Fruit fly (Drosophila melanogaster): ENCODE results near the gene CG9915.

CG9915 gene

DNA sequence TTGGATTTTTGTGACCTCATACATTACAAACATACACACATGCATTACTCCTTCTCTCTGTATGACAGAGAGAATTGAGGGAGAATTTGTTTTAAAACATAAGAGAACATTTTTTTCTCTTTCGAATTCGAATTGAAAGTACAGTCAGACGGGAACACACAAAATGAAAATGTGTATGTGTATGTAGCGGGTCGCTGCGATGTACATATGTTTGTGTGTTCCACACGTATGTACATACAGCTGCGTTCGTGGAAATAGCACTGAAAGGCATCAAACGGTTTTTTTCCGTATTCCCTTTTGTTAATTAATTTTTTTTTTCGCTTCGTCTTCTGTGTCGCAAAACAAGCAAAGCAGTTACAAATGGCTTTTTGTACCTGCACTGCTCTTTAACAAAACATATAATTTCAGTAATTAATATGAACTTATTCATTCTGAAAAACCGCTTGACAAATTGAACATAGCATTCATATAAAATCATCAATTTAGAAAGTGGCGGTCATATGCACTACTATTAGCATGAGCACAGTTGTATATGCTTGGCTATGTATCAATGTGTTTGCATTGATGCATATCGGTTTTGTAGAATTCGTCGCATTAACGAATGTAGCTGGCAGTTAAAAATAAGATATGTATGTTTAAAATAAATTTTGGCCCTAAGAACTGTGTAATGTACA is 19.8 kb upstream of the CG9915 start (continued):
- TF ChIP-seq topi (GFP tag; optimal IDR thresholded peaks at IDR 0.05): peak; percentile 98
- TF ChIP-seq CG1621 (tag; optimal IDR thresholded peaks at IDR 0.05): peak; percentile 95
- peak; percentile 88 for TF ChIP-seq Eip93F (GFP tag; optimal IDR thresholded peaks at IDR 0.05)
- peak; percentile 92 for TF ChIP-seq Sox15 (GFP tag; optimal IDR thresholded peaks at IDR 0.05)
- TF ChIP-seq CG11902 (GFP tag; optimal IDR thresholded peaks at IDR 0.05): peak; percentile 87
- peak; percentile 92 for TF ChIP-seq Ets21C (GFP tag; optimal IDR thresholded peaks at IDR 0.05)
- TF ChIP-seq CG7368 (GFP tag; optimal IDR thresholded peaks at IDR 0.05): peak; percentile 93
- peak; percentile 98 for TF ChIP-seq esn (GFP tag; optimal IDR thresholded peaks at IDR 0.05)
- TF ChIP-seq cyc (GFP tag; optimal IDR thresholded peaks at IDR 0.05): peak; percentile 95

DNA sequence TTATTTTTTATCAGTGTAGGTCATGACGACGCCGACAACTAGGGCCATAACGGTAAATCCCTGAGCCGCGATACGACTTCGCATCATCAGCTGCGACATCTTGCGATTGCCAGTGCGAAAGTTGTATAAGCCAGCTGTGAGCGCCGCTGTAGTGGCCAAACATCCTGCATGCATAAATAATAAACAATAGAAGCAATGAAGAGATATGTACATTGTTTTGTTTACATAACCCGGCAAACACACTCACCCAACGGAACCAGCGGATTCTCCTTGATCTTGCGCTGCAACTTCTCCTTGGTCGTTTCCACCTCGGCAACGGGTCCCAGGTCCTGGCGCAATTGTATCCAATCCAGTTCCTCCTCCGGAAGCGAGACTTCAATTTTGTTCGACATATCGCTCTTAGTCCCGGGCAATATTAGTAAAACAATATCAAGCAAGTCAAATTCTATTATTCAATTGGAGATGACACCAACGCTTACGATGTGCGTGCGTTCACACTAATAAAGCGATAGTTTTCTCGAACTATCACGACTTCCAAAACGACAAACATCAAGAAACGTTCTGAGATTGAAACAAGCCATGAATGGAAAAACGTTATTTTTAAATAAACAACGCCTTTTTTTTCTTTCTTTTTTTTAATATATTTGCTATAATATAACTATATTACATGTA is 18.8 kb upstream of the CG9915 start:
- no peak for TF ChIP-seq eg (GFP tag; IDR thresholded peaks at IDR 0.05)
- TF ChIP-seq Blimp-1 (GFP tag; optimal IDR thresholded peaks at IDR 0.05): no peak
- peak; percentile 90 for TF ChIP-seq fkh (GFP tag; optimal IDR thresholded peaks at IDR 0.05)
- TF ChIP-seq Eip78C (GFP tag): peak; percentile 59
- TF ChIP-seq cyc (GFP tag; optimal IDR thresholded peaks at IDR 0.05): no peak

DNA sequence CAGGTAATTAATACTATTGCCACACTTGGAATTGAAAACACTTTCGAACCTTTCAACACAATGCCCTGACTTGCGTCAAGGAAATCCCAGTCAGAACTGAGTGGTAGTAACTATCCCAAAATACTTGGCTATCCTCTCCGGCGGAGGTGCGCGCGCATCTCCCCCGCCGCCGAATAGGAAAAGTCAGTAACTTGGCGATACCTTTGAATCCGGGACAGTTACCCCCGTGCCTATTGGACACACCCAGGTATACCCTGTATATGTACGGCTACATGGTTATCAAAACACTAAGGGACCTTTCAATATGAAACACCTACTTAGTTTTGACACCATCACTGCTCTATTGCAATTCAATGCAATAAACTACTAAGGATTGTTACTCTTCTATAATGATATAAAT is 17.7 kb upstream of the CG9915 start, which contains the start of gene CG9919:
Gene CG9919, minus strand, starts transcription at position 101 of the 400 bp plus-strand sequence.
- no peak for TF ChIP-seq Blimp-1 (GFP tag; optimal IDR thresholded peaks at IDR 0.05)
- TF ChIP-seq acj6 (GFP tag; optimal IDR thresholded peaks at IDR 0.05): no peak
- no peak for TF ChIP-seq CG6792 (GFP tag; optimal IDR thresholded peaks at IDR 0.05)
- TF ChIP-seq ss (GFP tag; optimal IDR thresholded peaks at IDR 0.05): no peak
- TF ChIP-seq CG6276 (GFP tag; optimal IDR thresholded peaks at IDR 0.05): no peak
- no peak for TF ChIP-seq topi (GFP tag; optimal IDR thresholded peaks at IDR 0.05)
- no peak for TF ChIP-seq Hr38 (GFP tag; optimal IDR thresholded peaks at IDR 0.05)
- TF ChIP-seq CG31627 (GFP tag; optimal IDR thresholded peaks at IDR 0.05): no peak
- no peak for TF ChIP-seq pdm3 (GFP tag; optimal IDR thresholded peaks at IDR 0.05)
- no peak for TF ChIP-seq CG8319 (GFP tag; optimal IDR thresholded peaks at IDR 0.05)
- TF ChIP-seq vri (GFP tag; optimal IDR thresholded peaks at IDR 0.05): no peak
- TF ChIP-seq Hr39 (GFP tag; optimal IDR thresholded peaks at IDR 0.05): no peak
- TF ChIP-seq Eip93F (GFP tag; optimal IDR thresholded peaks at IDR 0.05): no peak
- no peak for TF ChIP-seq CG4318 (GFP tag; optimal IDR thresholded peaks at IDR 0.05)
- TF ChIP-seq fkh (GFP tag; optimal IDR thresholded peaks at IDR 0.05): no peak
- no peak for TF ChIP-seq Ets21C (GFP tag; optimal IDR thresholded peaks at IDR 0.05)
- no peak for TF ChIP-seq fd59A (GFP tag; optimal IDR thresholded peaks at IDR 0.05)

DNA sequence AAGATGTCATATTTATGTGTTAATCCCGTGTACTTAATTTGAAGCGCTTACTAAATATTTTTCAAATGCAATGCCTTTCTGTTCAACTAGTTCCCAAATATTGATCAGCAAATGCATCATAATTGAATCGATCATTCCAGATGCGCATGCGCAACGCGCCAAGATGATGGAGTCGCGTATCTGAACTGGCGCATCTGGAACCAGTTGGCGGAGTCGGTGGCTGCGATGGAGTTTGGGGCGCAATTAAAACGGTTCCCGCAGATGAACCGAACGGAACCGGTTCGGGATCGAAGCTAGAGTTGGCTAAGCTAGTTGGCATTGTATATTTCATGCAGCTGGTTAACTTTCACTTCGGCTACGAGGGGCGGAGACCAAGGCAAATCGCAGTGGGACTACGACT is 12.5 kb upstream of the CG9915 start, which contains the start of gene CalpC:
Gene CalpC, plus strand, starts transcription at position 292 of the 400 bp plus-strand sequence.
- TF ChIP-seq CG16779 (tag; optimal IDR thresholded peaks at IDR 0.05): no peak
- no peak for TF ChIP-seq CG9139 (GFP tag; optimal IDR thresholded peaks at IDR 0.05)
- no peak for TF ChIP-seq fkh (GFP tag; optimal IDR thresholded peaks at IDR 0.05)
- no peak for TF ChIP-seq dsx (GFP tag; optimal IDR thresholded peaks at IDR 0.05; ENCODE audit: poor library complexity, severe bottlenecking)
- TF ChIP-seq CG1621 (tag; optimal IDR thresholded peaks at IDR 0.05): peak; percentile 48
- TF ChIP-seq ss (GFP tag; optimal IDR thresholded peaks at IDR 0.05): peak; percentile 13 to 45

DNA sequence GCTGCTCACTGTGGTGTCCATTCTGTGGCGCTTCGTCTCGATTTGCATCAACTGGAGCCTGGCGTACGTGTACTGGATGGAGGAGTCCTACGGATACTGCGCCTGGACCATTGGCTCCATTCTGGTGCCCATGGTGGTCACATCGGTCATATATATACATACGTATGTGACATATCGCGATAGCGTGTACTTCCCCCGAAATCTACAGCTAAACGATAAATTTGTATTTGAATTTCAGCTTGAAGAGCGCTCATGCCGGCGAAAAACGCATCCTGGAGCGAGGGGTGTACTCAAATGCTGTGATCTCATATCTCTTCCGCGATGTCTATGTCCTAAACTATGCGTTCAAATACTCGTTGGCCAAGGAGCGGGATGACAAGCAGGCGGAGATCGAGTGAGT is 10.6 kb upstream of the CG9915 start:
- TF ChIP-seq vri (GFP tag; optimal IDR thresholded peaks at IDR 0.05): no peak
- peak; percentile 19 for TF ChIP-seq Eip78C (GFP tag)

DNA sequence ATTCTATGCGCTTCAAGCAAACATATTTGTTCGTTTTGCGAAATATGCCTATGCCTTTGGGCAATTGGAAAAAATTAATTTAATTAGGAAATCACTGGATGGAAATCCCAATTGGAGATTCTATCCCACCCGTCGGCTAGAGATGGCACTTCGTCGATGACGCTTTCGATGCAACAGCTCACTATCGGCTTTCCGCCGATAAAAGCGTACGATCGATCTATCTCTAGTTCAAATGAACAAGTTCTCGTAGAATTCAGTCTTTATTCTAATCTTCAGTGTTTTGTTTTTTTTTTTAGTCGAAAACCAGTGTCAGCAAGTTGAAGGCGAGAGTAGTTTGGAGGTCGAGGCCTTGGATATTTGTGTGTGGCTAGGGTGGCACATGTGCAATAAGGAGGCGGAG is 10.1 kb upstream of the CG9915 start, which contains the start of the genes CG9917 and CG32579:
Gene CG9917, minus strand, starts transcription at position 169 of the 400 bp plus-strand sequence.
Gene CG32579, plus strand, starts transcription at position 224 of the 400 bp plus-strand sequence.
- TF ChIP-seq fd85E (GFP tag; optimal IDR thresholded peaks at IDR 0.05) (no peak), cyc (GFP tag; optimal IDR thresholded peaks at IDR 0.05) (no peak), Sox14 (GFP tag; optimal IDR thresholded peaks at IDR 0.05) (peak; percentile 48), CG1621 (tag; optimal IDR thresholded peaks at IDR 0.05) (peak; percentile 32)

Measured in whole organism, prepupa.